Worm (Caenorhabditis elegans) whole organism, midembryonic: ENCODE results near the gene C09F12.2.

ENCODE experiments used
- T22C8.4 ChIP-seq: fragments of 200-800 bp; sonication (Bioruptor generic); IDR thresholded peaks from 2 replicates; pipeline ENCODE4 v1.3.6; 2022; ENCODE audit warnings: missing genetic modification characterization, missing compliant biosample characterization
- cog-1 ChIP-seq: sonication (generic microtip); optimal IDR thresholded peaks from 2 replicates; lab custom pipeline; 2016; ENCODE audit warnings: missing genetic modification characterization, missing compliant biosample characterization
- flt-1 ChIP-seq: fragments of 200-800 bp; sonication (Bioruptor generic); IDR thresholded peaks from 2 replicates; pipeline ENCODE4 v1.3.6; 2022; ENCODE audit warnings: missing genetic modification characterization, missing compliant biosample characterization
- klf-2 ChIP-seq: fragments of 200-800 bp; sonication (Bioruptor generic); conservative IDR thresholded peaks from 2 replicates; pipeline ENCODE4 v1.3.6; 2022; ENCODE audit warnings: missing genetic modification reagents, missing genetic modification characterization, missing compliant biosample characterization
- med-1 ChIP-seq: sonication (generic microtip); optimal IDR thresholded peaks from 2 replicates; lab custom pipeline; 2017; ENCODE audit warnings: missing genetic modification characterization, mild to moderate bottlenecking, missing compliant biosample characterization, antibody characterized with exemption, missing genetic modification reagents; ENCODE audit not compliant: insufficient read depth
- ref-1 ChIP-seq: fragments of 200-800 bp; sonication (Bioruptor generic); conservative IDR thresholded peaks from 2 replicates; pipeline ENCODE4 v1.3.6; 2022; ENCODE audit warnings: missing genetic modification reagents, missing genetic modification characterization, missing compliant biosample characterization
- tab-1 ChIP-seq: fragments of 200-800 bp; sonication (Bioruptor generic); IDR thresholded peaks from 2 replicates; pipeline ENCODE4 v1.3.6; 2022; ENCODE audit warnings: missing genetic modification characterization, missing compliant biosample characterization
- ztf-23 ChIP-seq: fragments of 200-800 bp; sonication (Bioruptor generic); IDR thresholded peaks from 2 replicates; pipeline ENCODE4 v1.3.6; 2022; ENCODE audit warnings: missing genetic modification reagents, missing genetic modification characterization, missing compliant biosample characterization
- ztf-29 ChIP-seq: fragments of 200-800 bp; sonication (Bioruptor generic); IDR thresholded peaks from 2 replicates; pipeline ENCODE4 v1.3.6; 2022; ENCODE audit warnings: missing genetic modification reagents, missing genetic modification characterization, missing compliant biosample characterization

C09F12.2 gene

ce11 chrX:11042777-11043176 lies 10.9 kb upstream of the C09F12.2 start, which contains the start of gene C09F12.3:
Gene C09F12.3 (minus strand): TSS chrX:11042877.
- TF ChIP-seq T22C8.4 (GFP tag; lab: Robert Waterston, UW) = no peak
- TF ChIP-seq ztf-23 (GFP tag; lab: Robert Waterston, UW) = no peak
- no peak for TF ChIP-seq cog-1 (tag; lab: Kevin White, UChicago)
- no peak for TF ChIP-seq ztf-29 (GFP tag; lab: Robert Waterston, UW)
- TF ChIP-seq klf-2 = no peak
- no peak for TF ChIP-seq tab-1 (GFP tag; lab: Robert Waterston, UW)
- no peak for TF ChIP-seq med-1 (GFP tag; lab: Kevin White, UChicago)
- TF ChIP-seq flt-1 (GFP tag; lab: Robert Waterston, UW) = no peak
- TF ChIP-seq ref-1 = no peak

- no peak for TF ChIP-seq T22C8.4 (GFP tag; lab: Robert Waterston, UW)
- TF ChIP-seq cog-1 (tag; lab: Kevin White, UChicago) = no peak
- TF ChIP-seq ref-1 = no peak
- TF ChIP-seq med-1 (GFP tag; lab: Kevin White, UChicago) = no peak
- TF ChIP-seq klf-2 = no peak
- no peak for TF ChIP-seq flt-1 (GFP tag; lab: Robert Waterston, UW)
- TF ChIP-seq ztf-23 (GFP tag; lab: Robert Waterston, UW) = no peak
- TF ChIP-seq ztf-29 (GFP tag; lab: Robert Waterston, UW) = no peak
- no peak for TF ChIP-seq tab-1 (GFP tag; lab: Robert Waterston, UW)
Observed at ce11 chrX:11047183-11047582, 6.5 kb upstream of the C09F12.2 start, which contains the start of gene clc-1. Gene clc-1 (plus strand): TSS chrX:11047446.

- TF ChIP-seq med-1 (GFP tag; lab: Kevin White, UChicago) (no peak), ztf-23 (GFP tag; lab: Robert Waterston, UW) (no peak), T22C8.4 (GFP tag; lab: Robert Waterston, UW) (no peak), tab-1 (GFP tag; lab: Robert Waterston, UW) (no peak), ref-1 (no peak), flt-1 (GFP tag; lab: Robert Waterston, UW) (no peak), cog-1 (tag; lab: Kevin White, UChicago) (no peak), ztf-29 (GFP tag; lab: Robert Waterston, UW) (no peak)
Observed at ce11 chrX:11050335-11050734, 3.4 kb upstream of the C09F12.2 start.

- TF ChIP-seq flt-1 (GFP tag; lab: Robert Waterston, UW) = no peak
- no peak for TF ChIP-seq ref-1
- TF ChIP-seq med-1 (GFP tag; lab: Kevin White, UChicago) = no peak
- TF ChIP-seq klf-2 = no peak
- TF ChIP-seq tab-1 (GFP tag; lab: Robert Waterston, UW) = no peak
- TF ChIP-seq cog-1 (tag; lab: Kevin White, UChicago) = no peak
- no peak for TF ChIP-seq ztf-29 (GFP tag; lab: Robert Waterston, UW)
- TF ChIP-seq ztf-23 (GFP tag; lab: Robert Waterston, UW) = no peak
- TF ChIP-seq T22C8.4 (GFP tag; lab: Robert Waterston, UW) = no peak
Observed at ce11 chrX:11057028-11057427, 3.3 kb downstream of the C09F12.2 start, which contains the start of gene lpr-3. Gene lpr-3 (plus strand): TSS chrX:11057401.

- TF ChIP-seq tab-1 (GFP tag; lab: Robert Waterston, UW) (no peak), ref-1 (no peak), flt-1 (GFP tag; lab: Robert Waterston, UW) (no peak), klf-2 (no peak), ztf-29 (GFP tag; lab: Robert Waterston, UW) (no peak), med-1 (GFP tag; lab: Kevin White, UChicago) (no peak)
Observed at ce11 chrX:11059744-11060143, 6.0 kb downstream of the C09F12.2 start, which contains the start of gene lpr-6. Gene lpr-6 (plus strand): TSS chrX:11059994.

ce11 chrX:11060940-11061339 lies 7.2 kb downstream of the C09F12.2 start:
- TF ChIP-seq med-1 (GFP tag; lab: Kevin White, UChicago) = no peak
- TF ChIP-seq ztf-23 (GFP tag; lab: Robert Waterston, UW) = no peak
- no peak for TF ChIP-seq cog-1 (tag; lab: Kevin White, UChicago)
- no peak for TF ChIP-seq klf-2
- no peak for TF ChIP-seq ref-1
- no peak for TF ChIP-seq ztf-29 (GFP tag; lab: Robert Waterston, UW)
- no peak for TF ChIP-seq T22C8.4 (GFP tag; lab: Robert Waterston, UW)
- no peak for TF ChIP-seq tab-1 (GFP tag; lab: Robert Waterston, UW)
- TF ChIP-seq flt-1 (GFP tag; lab: Robert Waterston, UW) = no peak

- TF ChIP-seq cog-1 (tag; lab: Kevin White, UChicago) = no peak
- no peak for TF ChIP-seq ztf-23 (GFP tag; lab: Robert Waterston, UW)
- TF ChIP-seq T22C8.4 (GFP tag; lab: Robert Waterston, UW) = no peak
- no peak for TF ChIP-seq flt-1 (GFP tag; lab: Robert Waterston, UW)
- no peak for TF ChIP-seq tab-1 (GFP tag; lab: Robert Waterston, UW)
- no peak for TF ChIP-seq med-1 (GFP tag; lab: Kevin White, UChicago)
- no peak for TF ChIP-seq ref-1
- no peak for TF ChIP-seq klf-2
- no peak for TF ChIP-seq ztf-29 (GFP tag; lab: Robert Waterston, UW)
Observed at ce11 chrX:11061904-11062303, 8.2 kb downstream of the C09F12.2 start, which contains the start of gene lpr-5. Gene lpr-5 (plus strand): TSS chrX:11062123.

- TF ChIP-seq med-1 (GFP tag; lab: Kevin White, UChicago) (no peak), ref-1 (no peak), klf-2 (no peak), T22C8.4 (GFP tag; lab: Robert Waterston, UW) (no peak), cog-1 (tag; lab: Kevin White, UChicago) (no peak), flt-1 (GFP tag; lab: Robert Waterston, UW) (no peak), ztf-29 (GFP tag; lab: Robert Waterston, UW) (no peak), ztf-23 (GFP tag; lab: Robert Waterston, UW) (no peak), tab-1 (GFP tag; lab: Robert Waterston, UW) (no peak)
Observed at ce11 chrX:11064799-11065198, 11.1 kb downstream of the C09F12.2 start, which contains the start of gene lpr-4. Gene lpr-4 (plus strand): TSS chrX:11065126.

- no peak for TF ChIP-seq flt-1 (GFP tag; lab: Robert Waterston, UW)
- no peak for TF ChIP-seq tab-1 (GFP tag; lab: Robert Waterston, UW)
- TF ChIP-seq cog-1 (tag; lab: Kevin White, UChicago) = no peak
- TF ChIP-seq T22C8.4 (GFP tag; lab: Robert Waterston, UW) = no peak
- TF ChIP-seq ref-1 = no peak
- TF ChIP-seq med-1 (GFP tag; lab: Kevin White, UChicago) = no peak
Observed at ce11 chrX:11067256-11067655, 13.5 kb downstream of the C09F12.2 start.
